Worm (Caenorhabditis elegans): Measurements from ENCODE around the gene K08C7.6.
"Not testable (repeated sequence)": the region's sequence is repeated elsewhere in the genome, so short reads cannot be mapped to it uniquely, and the experiment has no call there.

The K08C7.6 gene

ce11 chrIV:10664134-10664533 lies 21.5 kb downstream of the K08C7.6 start, which contains the start of gene K08C7.7:
K08C7.7 (plus strand) TSS chrIV:10664434.
- TF ChIP-seq ztf-11 (tag; optimal IDR thresholded peaks at IDR 0.05) = no peak
- TF ChIP-seq ama-1 (optimal IDR thresholded peaks at IDR 0.05) = no peak
- TF ChIP-seq swsn-7 (tag; optimal IDR thresholded peaks at IDR 0.05) = no peak
- no peak for TF ChIP-seq egl-27 (tag; optimal IDR thresholded peaks at IDR 0.05)
- TF ChIP-seq dpl-1 (GFP tag; optimal IDR thresholded peaks at IDR 0.05) = no peak
- no peak for TF ChIP-seq nhr-12 (tag; optimal IDR thresholded peaks at IDR 0.05)
- TF ChIP-seq hlh-17 (GFP tag; optimal IDR thresholded peaks at IDR 0.05; ENCODE audit: borderline replicate concordance) = no peak
- TF ChIP-seq hpl-2 (GFP tag; optimal IDR thresholded peaks at IDR 0.05) = no peak
- no peak for TF ChIP-seq sptf-1 (tag; optimal IDR thresholded peaks at IDR 0.05)
- TF ChIP-seq rnt-1 (tag; optimal IDR thresholded peaks at IDR 0.05) = no peak
- no peak for TF ChIP-seq fos-1 (tag; optimal IDR thresholded peaks at IDR 0.05)
- TF ChIP-seq pag-3 (tag; optimal IDR thresholded peaks at IDR 0.05; ENCODE audit: borderline replicate concordance, insufficient read depth) = no peak
- TF ChIP-seq Y116A8C.19 (tag; optimal IDR thresholded peaks at IDR 0.05; ENCODE audit: borderline replicate concordance) = no peak
- TF ChIP-seq C34B4.2 (tag; optimal IDR thresholded peaks at IDR 0.05) = no peak
- no peak for TF ChIP-seq lin-15B (tag; optimal IDR thresholded peaks at IDR 0.05)
- no peak for TF ChIP-seq tbx-2 (tag; optimal IDR thresholded peaks at IDR 0.05)
- no peak for TF ChIP-seq vab-15 (tag; optimal IDR thresholded peaks at IDR 0.05)
- no peak for TF ChIP-seq xbp-1 (tag; optimal IDR thresholded peaks at IDR 0.05)

ce11 chrIV:10661760-10662159 lies 23.9 kb downstream of the K08C7.6 start, which contains the start of gene fmo-1:
fmo-1 (plus strand) TSS chrIV:10661857.
- TF ChIP-seq nhr-85 (tag) (no peak), elt-2 (tag; optimal IDR thresholded peaks at IDR 0.05) (peak; percentile 23)

- TF ChIP-seq fkh-4 (tag; optimal IDR thresholded peaks at IDR 0.05; ENCODE audit: borderline replicate concordance) (no peak), hlh-17 (GFP tag; optimal IDR thresholded peaks at IDR 0.05; ENCODE audit: borderline replicate concordance) (no peak), aly-2 (tag; optimal IDR thresholded peaks at IDR 0.05) (no peak), xbp-1 (tag; optimal IDR thresholded peaks at IDR 0.05) (no peak), lin-13 (GFP tag; optimal IDR thresholded peaks at IDR 0.05) (no peak), blmp-1 (tag; optimal IDR thresholded peaks at IDR 0.05) (no peak), lin-15B (tag; optimal IDR thresholded peaks at IDR 0.05) (no peak), mef-2 (tag; optimal IDR thresholded peaks at IDR 0.05) (no peak), skn-1 (tag; optimal IDR thresholded peaks at IDR 0.05) (no peak), Y116A8C.19 (tag; optimal IDR thresholded peaks at IDR 0.05; ENCODE audit: borderline replicate concordance) (no peak), ceh-88 (GFP tag; IDR thresholded peaks at IDR 0.05) (no peak), ceh-82 (tag; optimal IDR thresholded peaks at IDR 0.05) (no peak), nhr-237 (tag; optimal IDR thresholded peaks at IDR 0.05) (no peak), grh-1 (GFP tag; IDR thresholded peaks at IDR 0.05) (no peak), sup-37 (GFP tag; optimal IDR thresholded peaks at IDR 0.05) (no peak), nhr-12 (tag; optimal IDR thresholded peaks at IDR 0.05) (no peak)
Observed at ce11 chrIV:10661072-10661471, 24.6 kb downstream of the K08C7.6 start.

- no peak for TF ChIP-seq nhr-11 (tag; optimal IDR thresholded peaks at IDR 0.05)
- TF ChIP-seq ceh-8 (GFP tag; optimal IDR thresholded peaks at IDR 0.05) = no peak
- peak; percentile 45 for TF ChIP-seq elt-2 (tag; optimal IDR thresholded peaks at IDR 0.05)
Observed at ce11 chrIV:10656770-10657323, 28.8 kb downstream of the K08C7.6 start, which contains the start of gene K08C7.1. K08C7.1 (plus strand) TSS chrIV:10656812.

ce11 chrIV:10654047-10654446 lies 31.6 kb downstream of the K08C7.6 start, which contains the start of gene glb-19:
glb-19 (minus strand) TSS chrIV:10654147.
- TF ChIP-seq efl-3 (GFP tag; optimal IDR thresholded peaks at IDR 0.05); nhr-90 (tag; optimal IDR thresholded peaks at IDR 0.05; ENCODE audit: poor library complexity); hlh-17 (GFP tag; optimal IDR thresholded peaks at IDR 0.05; ENCODE audit: borderline replicate concordance): not testable (repeated sequence)
